Worm (Caenorhabditis elegans): ENCODE results near the gene rad-54.B.

DNA sequence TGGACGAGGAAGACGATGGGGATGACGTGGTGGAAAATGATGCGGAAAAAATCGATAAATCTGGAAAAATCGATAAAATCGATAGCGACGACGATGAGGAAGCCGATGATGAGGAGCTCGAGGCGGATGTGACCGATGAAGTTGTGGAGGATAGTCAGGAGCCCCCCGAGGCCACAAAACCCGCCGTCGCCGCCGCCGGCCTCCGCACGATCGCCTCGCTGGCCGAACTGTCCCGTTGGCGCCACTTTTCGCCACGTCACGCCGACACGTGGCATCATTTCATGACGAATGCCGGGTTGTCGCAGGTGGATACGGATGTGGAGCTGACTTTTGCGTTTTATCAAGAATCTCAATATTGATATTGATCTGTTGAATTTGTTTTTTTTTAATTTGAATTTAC is 12.6 kb downstream of the rad-54.B start:
- TF ChIP-seq sdc-2 (tag; optimal IDR thresholded peaks at IDR 0.05): no peak
- no peak for TF ChIP-seq pros-1 (tag; optimal IDR thresholded peaks at IDR 0.05)
- TF ChIP-seq che-1 (tag; optimal IDR thresholded peaks at IDR 0.05): no peak
- TF ChIP-seq unc-86 (tag; optimal IDR thresholded peaks at IDR 0.05): no peak
- TF ChIP-seq nfya-1 (tag; optimal IDR thresholded peaks at IDR 0.05): no peak
- TF ChIP-seq rnt-1 (tag; optimal IDR thresholded peaks at IDR 0.05): no peak
- TF ChIP-seq nhr-11 (tag; optimal IDR thresholded peaks at IDR 0.05): no peak
- TF ChIP-seq nhr-232 (tag; optimal IDR thresholded peaks at IDR 0.05): no peak
- TF ChIP-seq pha-4 (tag; optimal IDR thresholded peaks at IDR 0.05): no peak
- no peak for TF ChIP-seq unc-55 (GFP tag; optimal IDR thresholded peaks at IDR 0.05)
- no peak for TF ChIP-seq ama-1 (optimal IDR thresholded peaks at IDR 0.05)

All from whole organism, late embryonic.